Worm (Caenorhabditis elegans) whole organism, L3 larva: ENCODE data around the gene mel-32.

ENCODE experiments used
- ceh-82 ChIP-seq: fragments of 150-350 bp; optimal IDR thresholded peaks from 2 replicates; lab custom pipeline; 2014; ENCODE audit warnings: missing biosample characterization, missing genetic modification characterization
- egl-27 ChIP-seq: sonication (generic microtip); optimal IDR thresholded peaks from 4 replicates; lab custom pipeline; 2017; ENCODE audit warnings: missing biosample characterization, missing genetic modification reagents, missing genetic modification characterization
- fkh-10 ChIP-seq: sonication (generic microtip); optimal IDR thresholded peaks from 2 replicates; lab custom pipeline; 2017; ENCODE audit warnings: missing biosample characterization, missing genetic modification reagents, missing genetic modification characterization
- nhr-28 ChIP-seq: fragments of 150-350 bp; optimal IDR thresholded peaks from 2 replicates; lab custom pipeline; 2014; ENCODE audit warnings: missing biosample characterization, missing genetic modification characterization
- nhr-76 ChIP-seq: fragments of 150-350 bp; sonication (generic microtip); optimal IDR thresholded peaks from 5 replicates; lab custom pipeline; 2014; ENCODE audit warnings: missing biosample characterization, missing genetic modification characterization
- pqm-1 ChIP-seq: fragments of 150-350 bp; optimal IDR thresholded peaks from 2 replicates; lab custom pipeline; 2017; ENCODE audit warnings: missing biosample characterization, missing genetic modification characterization, inconsistent platforms
- sea-2 ChIP-seq: fragments of 150-350 bp; sonication (generic microtip); optimal IDR thresholded peaks from 4 replicates; lab custom pipeline; 2014; ENCODE audit warnings: missing biosample characterization, missing genetic modification reagents, missing genetic modification characterization
- unc-62 ChIP-seq: fragments of 150-350 bp; sonication (generic microtip); optimal IDR thresholded peaks from 4 replicates; lab custom pipeline; 2014; ENCODE audit warnings: missing biosample characterization, missing genetic modification reagents, missing genetic modification characterization
- ztf-11 ChIP-seq: fragments of 150-350 bp; optimal IDR thresholded peaks from 2 replicates; lab custom pipeline; 2014; ENCODE audit warnings: missing biosample characterization, missing genetic modification characterization
- ztf-4 ChIP-seq: fragments of 150-350 bp; optimal IDR thresholded peaks from 2 replicates; lab custom pipeline; 2014; ENCODE audit warnings: missing biosample characterization, missing genetic modification characterization

DNA sequence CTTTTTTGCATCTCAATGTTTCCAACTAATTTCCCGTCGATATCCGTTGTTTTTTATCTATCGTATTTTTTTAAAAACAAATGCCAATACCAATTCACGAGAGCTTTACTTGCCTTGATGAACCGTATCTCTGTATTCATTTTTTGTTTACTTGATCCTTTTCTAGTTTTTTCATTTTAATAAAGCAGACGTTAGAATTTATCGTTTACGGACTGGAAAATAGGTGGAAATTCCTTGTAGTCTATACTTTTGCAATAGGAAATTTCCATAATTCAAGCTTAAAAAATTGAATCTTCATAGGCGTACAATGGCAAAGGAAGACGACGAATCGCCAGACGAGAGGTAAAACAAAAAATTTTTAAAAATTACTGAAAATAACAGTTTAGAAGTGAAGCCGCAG, 17.0 kb upstream of the mel-32 start, which contains the start of gene algn-1:
- TF ChIP-seq nhr-76 (tag; lab: Kevin White, UChicago) (no peak), ztf-4 (no peak), ztf-11 (tag; lab: Kevin White, UChicago) (no peak), ceh-82 (tag; lab: Kevin White, UChicago) (no peak), sea-2 (GFP tag; lab: Kevin White, UChicago) (no peak), pqm-1 (no peak), nhr-28 (tag; lab: Kevin White, UChicago) (no peak), unc-62 (GFP tag; lab: Kevin White, UChicago) (no peak), egl-27 (tag; lab: Kevin White, UChicago) (no peak), fkh-10 (no peak)
